Fruit fly (Drosophila melanogaster): ENCODE results near the gene CG18273.
"Not testable (repeated sequence)": the region's sequence is repeated elsewhere in the genome, so short reads cannot be mapped to it uniquely, and the experiment has no call there.

The CG18273 gene

dm6 chrX:492701-493299 is 5.4 kb upstream of the CG18273 start:
- TF ChIP-seq Rel (GFP tag; optimal IDR thresholded peaks at IDR 0.05) (no peak), Rel (tag; optimal IDR thresholded peaks at IDR 0.05) (peak; percentile 96), jim (GFP tag; optimal IDR thresholded peaks at IDR 0.05) (no peak), GATAd (GFP tag; optimal IDR thresholded peaks at IDR 0.05) (no peak), rgr (GFP tag; optimal IDR thresholded peaks at IDR 0.05) (no peak), brk (GFP tag; optimal IDR thresholded peaks at IDR 0.05) (no peak), lola (GFP tag; optimal IDR thresholded peaks at IDR 0.05) (no peak)

dm6 chrX:481642-482041 is 5.7 kb downstream of the CG18273 start, which contains the start of gene CG3176:
Gene CG3176, plus strand, starts transcription at chrX:481862.
- not testable (repeated sequence) for TF ChIP-seq Rel (GFP tag; optimal IDR thresholded peaks at IDR 0.05)
- TF ChIP-seq Rel (tag; optimal IDR thresholded peaks at IDR 0.05): peak; percentile 95
- peak; percentile 29 for TF ChIP-seq rgr (GFP tag; optimal IDR thresholded peaks at IDR 0.05)

dm6 chrX:478766-479165 is 8.6 kb downstream of the CG18273 start, which contains the start of gene CG32817:
Gene CG32817, plus strand, starts transcription at chrX:479066.
- no peak for TF ChIP-seq Abd-B (GFP tag; optimal IDR thresholded peaks at IDR 0.05)
- TF ChIP-seq pan (optimal IDR thresholded peaks at IDR 0.05): no peak
- no peak for TF ChIP-seq dsf (GFP tag; optimal IDR thresholded peaks at IDR 0.05; ENCODE audit: borderline replicate concordance)
- no peak for TF ChIP-seq dl (GFP tag; optimal IDR thresholded peaks at IDR 0.05; ENCODE audit: insufficient read depth in 1 of 2, partially characterized antibody in 2 of 2)
- TF ChIP-seq usp (GFP tag; optimal IDR thresholded peaks at IDR 0.05): no peak
- TF ChIP-seq woc (GFP tag; optimal IDR thresholded peaks at IDR 0.05): no peak
- TF ChIP-seq Myc (optimal IDR thresholded peaks at IDR 0.05): no peak
- no peak for TF ChIP-seq sv (GFP tag; optimal IDR thresholded peaks at IDR 0.05)
- TF ChIP-seq lola (GFP tag; optimal IDR thresholded peaks at IDR 0.05): no peak
- TF ChIP-seq h (GFP tag; optimal IDR thresholded peaks at IDR 0.05): no peak
- no peak for TF ChIP-seq Hr78 (GFP tag; optimal IDR thresholded peaks at IDR 0.05)
- TF ChIP-seq CG9705 (GFP tag; optimal IDR thresholded peaks at IDR 0.05): no peak
- no peak for TF ChIP-seq fru (GFP tag; optimal IDR thresholded peaks at IDR 0.05)
- no peak for TF ChIP-seq dmrt93B (GFP tag; optimal IDR thresholded peaks at IDR 0.05)
- TF ChIP-seq N (GFP tag; optimal IDR thresholded peaks at IDR 0.05): no peak
- no peak for TF ChIP-seq brk (GFP tag; optimal IDR thresholded peaks at IDR 0.05)
- no peak for TF ChIP-seq Hr83 (GFP tag; optimal IDR thresholded peaks at IDR 0.05; ENCODE audit: poor library complexity, severe bottlenecking)
- no peak for TF ChIP-seq GATAd (GFP tag; optimal IDR thresholded peaks at IDR 0.05)
- TF ChIP-seq psq (GFP tag; optimal IDR thresholded peaks at IDR 0.05): no peak

dm6 chrX:476230-477143 is 10.9 kb downstream of the CG18273 start, which contains the start of the genes ebo and CG13373:
Gene ebo, minus strand, starts transcription at chrX:476579.
Gene CG13373, plus strand, starts transcription at chrX:476984.
- TF ChIP-seq foxo (GFP tag; optimal IDR thresholded peaks at IDR 0.05) (peak in 1 of 2 experiments; percentile 46), OdsH (GFP tag; optimal IDR thresholded peaks at IDR 0.05) (peak; percentile 13), psq (GFP tag; optimal IDR thresholded peaks at IDR 0.05) (peak; percentile 23), Dif (GFP tag; optimal IDR thresholded peaks at IDR 0.05; ENCODE audit: partially characterized antibody) (no peak), Hr83 (GFP tag; optimal IDR thresholded peaks at IDR 0.05; ENCODE audit: poor library complexity, severe bottlenecking) (peak; percentile 69), rgr (GFP tag; optimal IDR thresholded peaks at IDR 0.05) (peak; percentile 58), dmrt93B (GFP tag; optimal IDR thresholded peaks at IDR 0.05) (no peak), HLH106 (tag; optimal IDR thresholded peaks at IDR 0.05) (peak; percentile 53)

dm6 chrX:470626-471025 is 16.8 kb downstream of the CG18273 start, which contains the start of gene CG32816:
Gene CG32816, minus strand, starts transcription at chrX:470726.
- no peak for TF ChIP-seq Dfd (GFP tag; optimal IDR thresholded peaks at IDR 0.05)
- no peak for TF ChIP-seq h (GFP tag; optimal IDR thresholded peaks at IDR 0.05)
- no peak for TF ChIP-seq Jra (GFP tag; optimal IDR thresholded peaks at IDR 0.05)
- TF ChIP-seq CrebA (GFP tag; optimal IDR thresholded peaks at IDR 0.05; ENCODE audit: borderline replicate concordance): no peak
- no peak for TF ChIP-seq tai (GFP tag; optimal IDR thresholded peaks at IDR 0.05)
- TF ChIP-seq ey (GFP tag; optimal IDR thresholded peaks at IDR 0.05): no peak
- no peak for TF ChIP-seq OdsH (GFP tag; optimal IDR thresholded peaks at IDR 0.05)
- TF ChIP-seq Myc (optimal IDR thresholded peaks at IDR 0.05): no peak
- TF ChIP-seq Sp1 (GFP tag; optimal IDR thresholded peaks at IDR 0.05): no peak
- no peak for TF ChIP-seq lola (GFP tag; optimal IDR thresholded peaks at IDR 0.05)
- TF ChIP-seq dl (GFP tag; optimal IDR thresholded peaks at IDR 0.05; ENCODE audit: insufficient read depth in 1 of 2, partially characterized antibody in 2 of 2): no peak
- no peak for TF ChIP-seq GATAd (GFP tag; optimal IDR thresholded peaks at IDR 0.05)
- TF ChIP-seq fru (GFP tag; optimal IDR thresholded peaks at IDR 0.05): no peak
- TF ChIP-seq foxo (GFP tag; optimal IDR thresholded peaks at IDR 0.05): no peak

All from whole organism, wandering third instar larva.